Worm (Caenorhabditis elegans) whole organism, late embryonic: Measurements from ENCODE around the gene H01G02.3.

Source experiments
- C08G9.2 ChIP-seq: sonication (generic microtip); optimal IDR thresholded peaks from 2 replicates; lab custom pipeline; 2016; ENCODE audit warnings: mild to moderate bottlenecking, missing genetic modification characterization, moderate library complexity, missing compliant biosample characterization
- F13H6.1 ChIP-seq: sonication (generic microtip); optimal IDR thresholded peaks from 2 replicates; lab custom pipeline; 2016; ENCODE audit warnings: missing genetic modification characterization, missing compliant biosample characterization
- K02D7.2 ChIP-seq: sonication (generic microtip); optimal IDR thresholded peaks from 2 replicates; lab custom pipeline; 2017; ENCODE audit warnings: mild to moderate bottlenecking, missing genetic modification characterization, missing compliant biosample characterization
- ahr-1 ChIP-seq: sonication (generic microtip); optimal IDR thresholded peaks from 2 replicates; lab custom pipeline; 2016; ENCODE audit warnings: missing genetic modification characterization, missing compliant biosample characterization
- ceh-19 ChIP-seq: fragments of 200-800 bp; sonication (Bioruptor generic); optimal IDR thresholded peaks from 2 replicates; lab custom pipeline; 2018; ENCODE audit warnings: mild to moderate bottlenecking, missing genetic modification characterization, missing compliant biosample characterization
- ceh-22 ChIP-seq: sonication (generic microtip); optimal IDR thresholded peaks from 2 replicates; lab custom pipeline; 2017; ENCODE audit warnings: missing biosample characterization, missing genetic modification characterization
- ceh-24 ChIP-seq: sonication (generic microtip); optimal IDR thresholded peaks from 2 replicates; lab custom pipeline; 2016; ENCODE audit warnings: mild to moderate bottlenecking, missing genetic modification characterization, missing compliant biosample characterization
- ceh-31 ChIP-seq: sonication (generic microtip); optimal IDR thresholded peaks from 2 replicates; lab custom pipeline; 2016; ENCODE audit warnings: missing genetic modification characterization, missing compliant biosample characterization
- ceh-6 ChIP-seq: fragments of 200-800 bp; sonication (Bioruptor generic); optimal IDR thresholded peaks from 2 replicates; lab custom pipeline; 2018; ENCODE audit warnings: mild to moderate bottlenecking, missing genetic modification characterization, missing compliant biosample characterization
- dmd-4 ChIP-seq: sonication (generic microtip); optimal IDR thresholded peaks from 2 replicates; lab custom pipeline; 2016; ENCODE audit warnings: borderline replicate concordance, missing genetic modification characterization, missing compliant biosample characterization
- dve-1 ChIP-seq: sonication (generic microtip); optimal IDR thresholded peaks from 2 replicates; lab custom pipeline; 2017; ENCODE audit warnings: antibody characterized with exemption, mild to moderate bottlenecking, missing genetic modification characterization, missing compliant biosample characterization
- elt-2 ChIP-seq: sonication (generic microtip); optimal IDR thresholded peaks from 2 replicates; lab custom pipeline; 2016; ENCODE audit warnings: missing genetic modification reagents, missing genetic modification characterization, missing compliant biosample characterization
- elt-4 ChIP-seq: sonication (generic microtip); optimal IDR thresholded peaks from 2 replicates; lab custom pipeline; 2016; ENCODE audit warnings: missing genetic modification characterization, missing compliant biosample characterization
- ets-4 ChIP-seq: sonication (generic microtip); optimal IDR thresholded peaks from 2 replicates; lab custom pipeline; 2016; ENCODE audit warnings: missing genetic modification characterization, missing compliant biosample characterization
- eyg-1 ChIP-seq: sonication (generic microtip); optimal IDR thresholded peaks from 2 replicates; lab custom pipeline; 2016; ENCODE audit warnings: missing genotype, missing genetic modification characterization, missing compliant biosample characterization
- fax-1 ChIP-seq: sonication (generic microtip); optimal IDR thresholded peaks from 2 replicates; lab custom pipeline; 2016; ENCODE audit warnings: missing genotype, missing genetic modification characterization, missing compliant biosample characterization
- fkh-10 ChIP-seq: fragments of 150-350 bp; optimal IDR thresholded peaks from 2 replicates; lab custom pipeline; 2014; ENCODE audit warnings: missing biosample characterization, missing genetic modification reagents, missing genetic modification characterization
- fkh-6 ChIP-seq: sonication (generic microtip); optimal IDR thresholded peaks from 2 replicates; lab custom pipeline; 2016; ENCODE audit warnings: missing genetic modification characterization, missing compliant biosample characterization
- gmeb-2 ChIP-seq: sonication (generic microtip); optimal IDR thresholded peaks from 2 replicates; lab custom pipeline; 2016; ENCODE audit warnings: missing genetic modification characterization, inconsistent platforms, missing compliant biosample characterization
- hlh-13 ChIP-seq: fragments of 200-800 bp; sonication (Bioruptor generic); optimal IDR thresholded peaks from 2 replicates; lab custom pipeline; 2018; ENCODE audit warnings: mild to moderate bottlenecking, missing genetic modification characterization, missing compliant biosample characterization
- hlh-15 ChIP-seq: sonication (generic microtip); optimal IDR thresholded peaks from 2 replicates; lab custom pipeline; 2016; ENCODE audit warnings: missing genetic modification characterization, missing compliant biosample characterization
- hlh-30 ChIP-seq: sonication (generic microtip); optimal IDR thresholded peaks from 2 replicates; lab custom pipeline; 2017; ENCODE audit warnings: antibody characterized with exemption, missing genetic modification characterization, missing compliant biosample characterization; ENCODE audit not compliant: insufficient read depth
- hlh-6 ChIP-seq: sonication (generic microtip); optimal IDR thresholded peaks from 2 replicates; lab custom pipeline; 2016; ENCODE audit warnings: missing genotype, missing genetic modification characterization, missing compliant biosample characterization
- hlh-8 ChIP-seq: sonication (generic microtip); optimal IDR thresholded peaks from 2 replicates; lab custom pipeline; 2016; ENCODE audit warnings: missing genotype, missing genetic modification characterization, missing compliant biosample characterization
- lim-6 ChIP-seq: sonication (generic microtip); optimal IDR thresholded peaks from 2 replicates; lab custom pipeline; 2016; ENCODE audit warnings: missing genetic modification characterization, missing compliant biosample characterization
- mec-3 ChIP-seq: sonication (generic microtip); optimal IDR thresholded peaks from 2 replicates; lab custom pipeline; 2016; ENCODE audit warnings: borderline replicate concordance, missing genetic modification characterization, missing compliant biosample characterization
- nfya-1 ChIP-seq: sonication (generic microtip); optimal IDR thresholded peaks from 2 replicates; lab custom pipeline; 2017; ENCODE audit warnings: missing genetic modification characterization, mild to moderate bottlenecking, missing compliant biosample characterization, antibody characterized with exemption, moderate library complexity
- nhr-11 ChIP-seq: fragments of 150-350 bp; optimal IDR thresholded peaks from 2 replicates; lab custom pipeline; 2014; ENCODE audit warnings: missing biosample characterization, missing genetic modification characterization
- nhr-232 ChIP-seq: sonication (generic microtip); optimal IDR thresholded peaks from 2 replicates; lab custom pipeline; 2016; ENCODE audit warnings: missing genetic modification characterization, missing compliant biosample characterization
- odd-2 ChIP-seq: sonication (generic microtip); optimal IDR thresholded peaks from 2 replicates; lab custom pipeline; 2017; ENCODE audit warnings: antibody characterized with exemption, mild to moderate bottlenecking, missing genetic modification characterization, missing compliant biosample characterization
- pag-3 ChIP-seq: sonication (generic microtip); optimal IDR thresholded peaks from 2 replicates; lab custom pipeline; 2016; ENCODE audit warnings: missing compliant biosample characterization, missing genetic modification characterization, borderline replicate concordance
- pat-9 ChIP-seq: fragments of 200-800 bp; sonication (Bioruptor generic); optimal IDR thresholded peaks from 2 replicates; lab custom pipeline; 2018; ENCODE audit warnings: mild to moderate bottlenecking, missing genetic modification characterization, moderate library complexity, missing compliant biosample characterization
- pqm-1 ChIP-seq: sonication (generic microtip); optimal IDR thresholded peaks from 2 replicates; lab custom pipeline; 2016; ENCODE audit warnings: missing genetic modification characterization, missing compliant biosample characterization
- ref-2 ChIP-seq: sonication (generic microtip); optimal IDR thresholded peaks from 2 replicates; lab custom pipeline; 2016; ENCODE audit warnings: missing genetic modification characterization, missing compliant biosample characterization
- sdc-2 ChIP-seq: sonication (generic microtip); optimal IDR thresholded peaks from 2 replicates; lab custom pipeline; 2016; ENCODE audit warnings: missing genotype, missing genetic modification characterization, missing compliant biosample characterization
- tbx-7 ChIP-seq: sonication (generic microtip); optimal IDR thresholded peaks from 2 replicates; lab custom pipeline; 2016; ENCODE audit warnings: missing genotype, missing genetic modification characterization, missing compliant biosample characterization
- unc-55 ChIP-seq: sonication (generic microtip); optimal IDR thresholded peaks from 2 replicates; lab custom pipeline; 2017; ENCODE audit warnings: missing biosample characterization, missing genetic modification reagents, missing genetic modification characterization
- zip-5 ChIP-seq: sonication (generic microtip); optimal IDR thresholded peaks from 2 replicates; lab custom pipeline; 2016; ENCODE audit warnings: missing genetic modification characterization, missing compliant biosample characterization
- ztf-16 ChIP-seq: sonication (generic microtip); optimal IDR thresholded peaks from 2 replicates; lab custom pipeline; 2017; ENCODE audit warnings: missing genetic modification characterization, missing compliant biosample characterization

Gene H01G02.3

DNA sequence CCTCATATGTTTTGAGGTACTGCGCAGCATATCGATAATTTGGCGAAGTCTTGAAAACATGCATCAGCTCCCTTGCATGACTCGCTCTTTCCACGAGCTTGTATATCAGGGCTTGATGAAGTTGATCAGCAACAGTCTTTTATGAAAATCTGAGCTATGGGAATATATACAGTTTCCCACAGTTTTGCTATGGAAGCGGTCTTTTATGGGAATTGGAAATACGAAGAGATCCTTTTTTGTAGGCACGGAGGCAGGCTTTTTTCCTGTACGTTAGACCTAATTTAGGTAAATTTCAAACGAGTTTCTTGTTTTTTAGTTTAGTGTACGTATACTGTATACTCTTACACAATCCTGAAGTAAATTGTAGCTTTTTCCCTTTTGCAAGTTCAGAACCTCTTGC lies 36.5 kb downstream of the H01G02.3 start, which contains the start of gene T12A7.9:
Gene T12A7.9 (minus strand): TSS at position 101 of the 400 bp plus-strand sequence.
- TF ChIP-seq eyg-1 (tag; lab: Kevin White, UChicago) (no peak), F13H6.1 (tag; lab: Kevin White, UChicago) (no peak), hlh-13 (GFP tag; lab: Kevin White, UChicago) (no peak), pat-9 (no peak), nfya-1 (tag; lab: Kevin White, UChicago) (no peak), ceh-22 (no peak), ztf-16 (tag; lab: Kevin White, UChicago) (no peak), zip-5 (no peak), hlh-8 (no peak), mec-3 (no peak), lim-6 (tag; lab: Kevin White, UChicago) (no peak), ets-4 (tag; lab: Kevin White, UChicago) (no peak), ceh-6 (GFP tag; lab: Kevin White, UChicago) (no peak), pag-3 (tag; lab: Kevin White, UChicago) (no peak), dve-1 (no peak), fkh-6 (tag; lab: Kevin White, UChicago) (no peak), ref-2 (tag; lab: Kevin White, UChicago) (no peak), hlh-30 (no peak), nhr-11 (no peak), pqm-1 (no peak)
- TF ChIP-seq, all 69 proteins: peak for 0

DNA sequence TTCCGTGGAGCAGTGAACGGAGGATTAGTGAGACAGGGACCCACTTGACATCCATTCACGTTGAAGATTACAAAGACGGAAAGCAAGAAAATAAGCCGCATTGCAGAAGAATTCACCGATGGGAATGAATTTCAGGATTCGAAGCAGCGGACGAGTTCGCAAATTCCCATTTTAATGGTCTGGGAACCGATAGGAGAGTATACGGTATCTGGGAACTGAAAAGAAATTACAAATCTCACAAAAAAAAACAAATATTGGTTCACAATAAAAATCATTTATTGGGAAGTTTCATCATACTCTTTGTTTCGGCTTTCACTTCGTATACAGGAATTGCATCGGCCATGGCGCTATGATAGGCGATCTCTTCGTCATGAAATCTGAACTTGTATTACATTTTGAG lies 37.4 kb downstream of the H01G02.3 start, which contains the start of gene T12A7.10:
Gene T12A7.10 (minus strand): TSS at position 101 of the 400 bp plus-strand sequence.
- no peak for TF ChIP-seq ceh-31 (tag; lab: Kevin White, UChicago)
- no peak for TF ChIP-seq tbx-7 (tag; lab: Kevin White, UChicago)
- no peak for TF ChIP-seq K02D7.2 (tag; lab: Kevin White, UChicago)
- no peak for TF ChIP-seq sdc-2 (tag; lab: Kevin White, UChicago)
- no peak for TF ChIP-seq ceh-24 (tag; lab: Kevin White, UChicago)
- no peak for TF ChIP-seq odd-2 (tag; lab: Kevin White, UChicago)
- TF ChIP-seq dmd-4 (tag; lab: Kevin White, UChicago) = no peak
- no peak for TF ChIP-seq dve-1
- no peak for TF ChIP-seq nhr-232 (tag; lab: Kevin White, UChicago)
- no peak for TF ChIP-seq elt-2 (tag; lab: Kevin White, UChicago)
- no peak for TF ChIP-seq nhr-11
- no peak for TF ChIP-seq fax-1 (tag; lab: Kevin White, UChicago)
- no peak for TF ChIP-seq elt-4 (tag; lab: Kevin White, UChicago)
- no peak for TF ChIP-seq hlh-15 (tag; lab: Kevin White, UChicago)
- no peak for TF ChIP-seq fkh-6 (tag; lab: Kevin White, UChicago)
- TF ChIP-seq mec-3 = no peak
- no peak for TF ChIP-seq ets-4 (tag; lab: Kevin White, UChicago)
- TF ChIP-seq ceh-22 = no peak
- TF ChIP-seq, all 69 proteins: peak for 0

DNA sequence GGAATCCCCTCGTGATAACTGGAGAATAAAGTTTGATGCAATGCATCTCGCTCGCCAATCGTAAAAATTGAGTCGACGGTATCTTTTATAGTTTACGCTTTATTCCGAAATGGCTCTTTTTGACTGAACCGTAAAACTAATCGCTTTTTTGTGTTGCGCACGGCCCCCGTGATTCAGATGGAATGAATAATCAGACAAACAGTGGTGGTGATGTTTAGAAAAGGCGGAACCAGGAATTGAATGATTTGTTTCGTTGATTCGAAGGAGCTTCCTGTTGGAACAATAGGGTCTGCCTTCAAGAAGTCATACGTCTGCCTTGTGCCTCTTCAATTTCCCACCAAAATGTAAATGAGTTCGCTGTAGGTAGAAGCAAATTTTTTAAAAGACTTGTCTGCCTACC lies 38.1 kb downstream of the H01G02.3 start, which contains the start of gene scl-18:
Gene scl-18 (minus strand): TSS at position 101 of the 400 bp plus-strand sequence.
- no peak for TF ChIP-seq unc-55 (GFP tag; lab: Kevin White, UChicago)
- TF ChIP-seq C08G9.2 (tag; lab: Kevin White, UChicago) = no peak
- no peak for TF ChIP-seq fkh-6 (tag; lab: Kevin White, UChicago)
- no peak for TF ChIP-seq gmeb-2 (tag; lab: Kevin White, UChicago)
- TF ChIP-seq ceh-19 (GFP tag; lab: Kevin White, UChicago) = no peak
- no peak for TF ChIP-seq F13H6.1 (tag; lab: Kevin White, UChicago)
- TF ChIP-seq tbx-7 (tag; lab: Kevin White, UChicago) = no peak
- TF ChIP-seq fkh-10 = no peak
- no peak for TF ChIP-seq hlh-6 (tag; lab: Kevin White, UChicago)
- no peak for TF ChIP-seq ahr-1 (tag; lab: Kevin White, UChicago)
